Fruit fly (Drosophila melanogaster) whole organism, prepupa: ENCODE data around the gene uif.
A peak's percentile ranks its signal among the peaks of the same experiment; 100 is the strongest.

Experiments used
- Blimp-1 ChIP-seq: fragments of 200-800 bp; sonication (Bioruptor generic); optimal IDR thresholded peaks from 3 replicates; lab custom pipeline; 2017; ENCODE audit warnings: missing biosample characterization, missing genetic modification characterization, mild to moderate bottlenecking, moderate library complexity, missing genetic modification reagents
- CG11294 ChIP-seq: fragments of 200-800 bp; sonication (Bioruptor generic); IDR thresholded peaks from 2 replicates; pipeline ENCODE4 v1.3.6; 2022; ENCODE audit warnings: missing biosample characterization, missing genetic modification characterization
- CG11762 ChIP-seq: fragments of 200-800 bp; sonication (Bioruptor generic); optimal IDR thresholded peaks from 3 replicates; lab custom pipeline; 2016; ENCODE audit warnings: missing biosample characterization, missing genetic modification characterization; ENCODE audit not compliant: insufficient read depth
- CG11902 ChIP-seq: fragments of 200-800 bp; sonication (Bioruptor generic); optimal IDR thresholded peaks from 3 replicates; lab custom pipeline; 2016; ENCODE audit warnings: missing biosample characterization, missing genetic modification characterization
- CG15336 ChIP-seq: fragments of 200-800 bp; sonication (Bioruptor generic); IDR thresholded peaks from 2 replicates; pipeline ENCODE4 v1.3.6; 2022; ENCODE audit warnings: missing biosample characterization, missing genetic modification characterization
- CG1621 ChIP-seq: fragments of 200-800 bp; sonication (Bioruptor generic); optimal IDR thresholded peaks from 3 replicates; lab custom pipeline; 2018; ENCODE audit warnings: missing biosample characterization, mild to moderate bottlenecking, missing genetic modification characterization
- CG16779 ChIP-seq: fragments of 200-800 bp; sonication (Bioruptor generic); optimal IDR thresholded peaks from 3 replicates; lab custom pipeline; 2017; ENCODE audit warnings: missing biosample characterization, mild to moderate bottlenecking, missing genetic modification characterization
- CG3032 ChIP-seq: fragments of 200-800 bp; optimal IDR thresholded peaks from 2 replicates; lab custom pipeline; 2019; ENCODE audit warnings: missing biosample characterization, mild to moderate bottlenecking, missing genetic modification characterization, moderate library complexity
- CG31627 ChIP-seq: fragments of 200-800 bp; sonication (Bioruptor generic); optimal IDR thresholded peaks from 3 replicates; lab custom pipeline; 2016; ENCODE audit warnings: missing biosample characterization, missing genetic modification characterization
- CG34406 ChIP-seq: fragments of 200-800 bp; sonication (Bioruptor generic); optimal IDR thresholded peaks from 3 replicates; lab custom pipeline; 2016; ENCODE audit warnings: missing biosample characterization, missing genetic modification characterization
- CG3919 ChIP-seq: fragments of 200-800 bp; sonication (Bioruptor generic); optimal IDR thresholded peaks from 3 replicates; lab custom pipeline; 2016; ENCODE audit warnings: missing biosample characterization, missing genetic modification characterization
- CG4318 ChIP-seq: fragments of 200-800 bp; sonication (Bioruptor generic); optimal IDR thresholded peaks from 3 replicates; lab custom pipeline; 2017; ENCODE audit warnings: missing biosample characterization, mild to moderate bottlenecking, missing genetic modification characterization
- CG6163 ChIP-seq: fragments of 200-800 bp; sonication (Bioruptor generic); IDR thresholded peaks from 3 replicates; pipeline ENCODE4 v1.3.6; 2022; ENCODE audit warnings: missing biosample characterization, missing genetic modification characterization
- CG6276 ChIP-seq: fragments of 200-800 bp; sonication (Bioruptor generic); optimal IDR thresholded peaks from 2 replicates; lab custom pipeline; 2017; ENCODE audit warnings: missing biosample characterization, mild to moderate bottlenecking, missing genetic modification characterization
- CG6792 ChIP-seq: fragments of 200-800 bp; sonication (Bioruptor generic); optimal IDR thresholded peaks from 3 replicates; lab custom pipeline; 2016; ENCODE audit warnings: missing biosample characterization, missing genetic modification characterization
- CG6808 ChIP-seq: fragments of 200-800 bp; sonication (Bioruptor generic); optimal IDR thresholded peaks from 3 replicates; lab custom pipeline; 2017; ENCODE audit warnings: missing biosample characterization, missing genetic modification characterization, mild to moderate bottlenecking, moderate library complexity, missing genetic modification reagents
- CG6854 ChIP-seq: fragments of 200-800 bp; sonication (Bioruptor generic); optimal IDR thresholded peaks from 2 replicates; lab custom pipeline; 2017; ENCODE audit warnings: missing biosample characterization, mild to moderate bottlenecking, missing genetic modification characterization
- CG7368 ChIP-seq: fragments of 200-800 bp; sonication (Bioruptor generic); optimal IDR thresholded peaks from 3 replicates; lab custom pipeline; 2016; ENCODE audit warnings: missing biosample characterization, missing genetic modification characterization
- CG8119 ChIP-seq: fragments of 200-800 bp; sonication (Bioruptor generic); IDR thresholded peaks from 3 replicates; pipeline ENCODE4 v1.3.6; 2022; ENCODE audit warnings: missing biosample characterization, missing genetic modification characterization
- CG8319 ChIP-seq: fragments of 200-800 bp; sonication (Bioruptor generic); optimal IDR thresholded peaks from 3 replicates; lab custom pipeline; 2016; ENCODE audit warnings: missing biosample characterization, missing genetic modification characterization
- CG8632 ChIP-seq: fragments of 200-800 bp; sonication (Bioruptor generic); optimal IDR thresholded peaks from 3 replicates; lab custom pipeline; 2016; ENCODE audit warnings: missing biosample characterization, missing genetic modification characterization
- CG9139 ChIP-seq: fragments of 200-800 bp; sonication (Bioruptor generic); optimal IDR thresholded peaks from 3 replicates; lab custom pipeline; 2017; ENCODE audit warnings: missing biosample characterization, mild to moderate bottlenecking, missing genetic modification characterization
- Eip75B ChIP-seq: fragments of 200-800 bp; sonication (Bioruptor generic); optimal IDR thresholded peaks from 3 replicates; lab custom pipeline; 2016; ENCODE audit warnings: missing biosample characterization, missing genetic modification characterization
- Eip93F ChIP-seq: fragments of 200-800 bp; sonication (Bioruptor generic); optimal IDR thresholded peaks from 2 replicates; lab custom pipeline; 2016; ENCODE audit warnings: missing biosample characterization, mild to moderate bottlenecking, missing genetic modification characterization
- Ets21C ChIP-seq: fragments of 200-800 bp; sonication (Bioruptor generic); optimal IDR thresholded peaks from 3 replicates; lab custom pipeline; 2016; ENCODE audit warnings: missing biosample characterization, missing genetic modification characterization
- Ets96B ChIP-seq: fragments of 200-800 bp; optimal IDR thresholded peaks from 2 replicates; lab custom pipeline; 2019; ENCODE audit warnings: missing biosample characterization, mild to moderate bottlenecking, missing genetic modification characterization, moderate library complexity
- Gug ChIP-seq: fragments of 200-800 bp; sonication (Bioruptor generic); IDR thresholded peaks from 2 replicates; pipeline ENCODE4 v1.3.6; 2022; ENCODE audit warnings: missing biosample characterization, missing genetic modification characterization
- Hr38 ChIP-seq: sonication (Bioruptor generic); optimal IDR thresholded peaks from 2 replicates; lab custom pipeline; 2016; ENCODE audit warnings: missing biosample characterization, missing genetic modification characterization
- Hr39 ChIP-seq: fragments of 200-800 bp; sonication (Bioruptor generic); optimal IDR thresholded peaks from 2 replicates; lab custom pipeline; 2016; ENCODE audit warnings: missing biosample characterization, missing genetic modification characterization
- Hr4 ChIP-seq: fragments of 200-800 bp; sonication (Bioruptor generic); optimal IDR thresholded peaks from 3 replicates; lab custom pipeline; 2016; ENCODE audit warnings: missing biosample characterization, missing genetic modification characterization
- Lpt ChIP-seq: fragments of 200-800 bp; sonication (Bioruptor generic); optimal IDR thresholded peaks from 3 replicates; lab custom pipeline; 2016; ENCODE audit warnings: missing biosample characterization, missing genetic modification characterization
- Met ChIP-seq: fragments of 200-800 bp; sonication (Bioruptor generic); optimal IDR thresholded peaks from 3 replicates; lab custom pipeline; 2016; ENCODE audit warnings: missing biosample characterization, missing genetic modification characterization
- OdsH ChIP-seq: fragments of 200-800 bp; sonication (Bioruptor generic); optimal IDR thresholded peaks from 3 replicates; lab custom pipeline; 2016; ENCODE audit warnings: missing biosample characterization, missing genetic modification characterization
- Sox102F ChIP-seq: fragments of 200-800 bp; sonication (Bioruptor generic); optimal IDR thresholded peaks from 2 replicates; lab custom pipeline; 2016; ENCODE audit warnings: missing biosample characterization, mild to moderate bottlenecking, missing genetic modification characterization
- Sox15 ChIP-seq: fragments of 200-800 bp; sonication (Bioruptor generic); optimal IDR thresholded peaks from 3 replicates; lab custom pipeline; 2016; ENCODE audit warnings: missing biosample characterization, missing genetic modification characterization
- acj6 ChIP-seq: fragments of 200-800 bp; sonication (Bioruptor generic); optimal IDR thresholded peaks from 3 replicates; lab custom pipeline; 2016; ENCODE audit warnings: missing biosample characterization, missing genetic modification characterization
- dac ChIP-seq: fragments of 200-800 bp; sonication (Bioruptor generic); optimal IDR thresholded peaks from 2 replicates; lab custom pipeline; 2017; ENCODE audit warnings: missing biosample characterization, mild to moderate bottlenecking, missing genetic modification characterization
- dsx ChIP-seq: fragments of 200-800 bp; optimal IDR thresholded peaks from 3 replicates; lab custom pipeline; 2019; ENCODE audit warnings: missing biosample characterization, mild to moderate bottlenecking, missing genetic modification characterization, moderate library complexity; ENCODE audit not compliant: poor library complexity, severe bottlenecking
- eg ChIP-seq: fragments of 200-800 bp; sonication (Bioruptor generic); IDR thresholded peaks from 3 replicates; pipeline ENCODE4 v1.3.6; 2022; ENCODE audit warnings: missing biosample characterization, missing genetic modification characterization
- esn ChIP-seq: fragments of 200-800 bp; sonication (Bioruptor generic); optimal IDR thresholded peaks from 2 replicates; lab custom pipeline; 2016; ENCODE audit warnings: missing biosample characterization, mild to moderate bottlenecking, missing genetic modification characterization, moderate library complexity
- fd59A ChIP-seq: fragments of 200-800 bp; sonication (Bioruptor generic); optimal IDR thresholded peaks from 2 replicates; lab custom pipeline; 2017; ENCODE audit warnings: missing biosample characterization, mild to moderate bottlenecking, missing genetic modification characterization, missing genetic modification reagents
- fd85E ChIP-seq: fragments of 200-800 bp; sonication (Bioruptor generic); optimal IDR thresholded peaks from 3 replicates; lab custom pipeline; 2016; ENCODE audit warnings: missing biosample characterization, missing genetic modification characterization
- fkh ChIP-seq: fragments of 200-800 bp; sonication (Bioruptor generic); optimal IDR thresholded peaks from 3 replicates; lab custom pipeline; 2017; ENCODE audit warnings: missing biosample characterization, mild to moderate bottlenecking, missing genetic modification characterization, moderate library complexity
- lz ChIP-seq: fragments of 200-800 bp; sonication (Bioruptor generic); optimal IDR thresholded peaks from 3 replicates; lab custom pipeline; 2016; ENCODE audit warnings: missing biosample characterization, missing genetic modification characterization
- net ChIP-seq: fragments of 200-800 bp; sonication (Bioruptor generic); optimal IDR thresholded peaks from 3 replicates; lab custom pipeline; 2016; ENCODE audit warnings: missing biosample characterization, missing genetic modification characterization
- pdm3 ChIP-seq: fragments of 200-800 bp; sonication (Bioruptor generic); optimal IDR thresholded peaks from 3 replicates; lab custom pipeline; 2016; ENCODE audit warnings: missing biosample characterization, missing genetic modification characterization
- salr ChIP-seq, 2 experiments: fragments of 200-800 bp; sonication (Bioruptor generic); optimal IDR thresholded peaks; 3 replicates each; lab custom pipeline; 2016 to 2018; ENCODE audit warnings: missing biosample characterization in 2 of 2, missing genetic modification characterization in 2 of 2, mild to moderate bottlenecking in 1 of 2
- spab ChIP-seq: fragments of 200-800 bp; sonication (Bioruptor generic); optimal IDR thresholded peaks from 2 replicates; lab custom pipeline; 2017; ENCODE audit warnings: missing biosample characterization, mild to moderate bottlenecking, missing genetic modification characterization, missing genetic modification reagents
- ss ChIP-seq, 2 experiments: fragments of 200-800 bp; sonication (Bioruptor generic); optimal IDR thresholded peaks; 2 replicates in 1 of 2; 3 replicates in 1 of 2; lab custom pipeline; 2017 to 2018; ENCODE audit warnings: mild to moderate bottlenecking in 2 of 2, missing biosample characterization in 2 of 2, missing genetic modification characterization in 2 of 2, moderate library complexity in 1 of 2
- svp ChIP-seq: fragments of 200-800 bp; sonication (Bioruptor generic); peaks from one replicate; lab custom pipeline; 2016; ENCODE audit warnings: missing biosample characterization, missing genetic modification characterization
- topi ChIP-seq: fragments of 200-800 bp; sonication (Bioruptor generic); optimal IDR thresholded peaks from 3 replicates; lab custom pipeline; 2016; ENCODE audit warnings: missing biosample characterization, missing genetic modification characterization
- vri ChIP-seq: fragments of 200-800 bp; sonication (Bioruptor generic); optimal IDR thresholded peaks from 3 replicates; lab custom pipeline; 2016; ENCODE audit warnings: missing biosample characterization, mild to moderate bottlenecking, missing genetic modification characterization

The uif gene

dm6 chr2L:7009807-7010470 lies at the start of gene uif:
Gene uif, minus strand, starts transcription at chr2L:7010359.
- no peak for TF ChIP-seq esn
- TF ChIP-seq Hr38 (GFP tag; lab: Kevin White, UChicago) = no peak
- TF ChIP-seq vri (GFP tag; lab: Kevin White, UChicago) = no peak
- no peak for TF ChIP-seq CG8632 (GFP tag; lab: Kevin White, UChicago)
- TF ChIP-seq CG9139 (GFP tag; lab: Kevin White, UChicago) = no peak
- no peak for TF ChIP-seq CG1621
- no peak for TF ChIP-seq svp (GFP tag; lab: Kevin White, UChicago)
- no peak for TF ChIP-seq CG31627
- no peak for TF ChIP-seq acj6
- no peak for TF ChIP-seq Sox15
- no peak for TF ChIP-seq eg (GFP tag; lab: Robert Waterston, UW)
- no peak for TF ChIP-seq OdsH (GFP tag; lab: Kevin White, UChicago)
- TF ChIP-seq net (GFP tag; lab: Kevin White, UChicago) = peak; percentile 33
- TF ChIP-seq Ets21C (GFP tag; lab: Kevin White, UChicago) = no peak
- peak; percentile 59 for TF ChIP-seq Lpt (GFP tag; lab: Kevin White, UChicago)
- no peak for TF ChIP-seq Gug (GFP tag; lab: Robert Waterston, UW)
- TF ChIP-seq Ets96B (tag; lab: Kevin White, UChicago) = peak; percentile 7
- peak; percentile 36 for TF ChIP-seq Eip75B
- no peak for TF ChIP-seq CG34406 (GFP tag; lab: Kevin White, UChicago)
- TF ChIP-seq Hr39 = no peak
- no peak for TF ChIP-seq dac (GFP tag; lab: Kevin White, UChicago)
- peak; percentile 52 for TF ChIP-seq CG6163 (GFP tag; lab: Robert Waterston, UW)
- TF ChIP-seq CG6854 (GFP tag; lab: Kevin White, UChicago) = no peak
- no peak for TF ChIP-seq CG11762 (GFP tag; lab: Kevin White, UChicago)
- TF ChIP-seq Hr4 (GFP tag; lab: Kevin White, UChicago) = no peak
- TF ChIP-seq CG16779 (tag; lab: Kevin White, UChicago) = no peak
- TF ChIP-seq dsx (GFP tag; lab: Kevin White, UChicago) = peak; percentile 46
- no peak for TF ChIP-seq fd59A (GFP tag; lab: Kevin White, UChicago)
- peak; percentile 24; the same call in 1 of the 3 replicates for TF ChIP-seq CG8119 (GFP tag; lab: Robert Waterston, UW)
- TF ChIP-seq Eip93F (GFP tag; lab: Kevin White, UChicago) = no peak
- no peak for TF ChIP-seq fkh (GFP tag; lab: Kevin White, UChicago)
- no peak for TF ChIP-seq topi (GFP tag; lab: Kevin White, UChicago)
- TF ChIP-seq CG4318 = no peak
- no peak for TF ChIP-seq CG6792 (GFP tag; lab: Kevin White, UChicago)
- TF ChIP-seq CG7368 (GFP tag; lab: Kevin White, UChicago) = no peak
- TF ChIP-seq CG11294 (GFP tag; lab: Robert Waterston, UW) = no peak
- no peak for TF ChIP-seq CG8319
- TF ChIP-seq CG15336 = peak; percentile 40; the same call in 1 of the 2 replicates
- peak; percentile 52 for TF ChIP-seq CG6276 (GFP tag; lab: Kevin White, UChicago)
- peak; percentile 46 to 51 for TF ChIP-seq ss (GFP tag; optimal IDR thresholded peaks at IDR 0.05; lab: Kevin White, UChicago)
- no peak for TF ChIP-seq CG3032
- no peak for TF ChIP-seq salr (GFP tag; optimal IDR thresholded peaks at IDR 0.05; lab: Kevin White, UChicago)
- TF ChIP-seq CG3919 (GFP tag; lab: Kevin White, UChicago) = no peak
- no peak for TF ChIP-seq fd85E (GFP tag; lab: Kevin White, UChicago)
- TF ChIP-seq pdm3 (GFP tag; lab: Kevin White, UChicago) = no peak
- TF ChIP-seq CG6808 = peak; percentile 9
- no peak for TF ChIP-seq Met
- TF ChIP-seq lz (GFP tag; lab: Kevin White, UChicago) = no peak
- no peak for TF ChIP-seq Blimp-1 (GFP tag; lab: Kevin White, UChicago)
- peak; percentile 1 for TF ChIP-seq spab (GFP tag; lab: Kevin White, UChicago)
- TF ChIP-seq CG11902 (GFP tag; lab: Kevin White, UChicago) = no peak
- no peak for TF ChIP-seq Sox102F (GFP tag; lab: Kevin White, UChicago)
